Worm (Caenorhabditis elegans) whole organism, L2 larva: ENCODE results near the gene cul-2.

Experiments used
- F13H6.1 ChIP-seq: sonication (generic microtip); optimal IDR thresholded peaks from 2 replicates; lab custom pipeline; 2016; ENCODE audit warnings: missing genetic modification characterization, missing compliant biosample characterization
- R02D3.7 ChIP-seq: fragments of 150-350 bp; optimal IDR thresholded peaks from 2 replicates; lab custom pipeline; 2014; ENCODE audit warnings: missing biosample characterization, missing genetic modification characterization
- ZK546.5 ChIP-seq: sonication (generic microtip); optimal IDR thresholded peaks from 2 replicates; lab custom pipeline; 2017; ENCODE audit warnings: missing biosample characterization, missing genetic modification characterization
- alr-1 ChIP-seq: fragments of 150-350 bp; optimal IDR thresholded peaks from 2 replicates; lab custom pipeline; 2014; ENCODE audit warnings: missing biosample characterization, missing genetic modification characterization
- aly-2 ChIP-seq: fragments of 150-350 bp; optimal IDR thresholded peaks from 2 replicates; lab custom pipeline; 2014; ENCODE audit warnings: missing biosample characterization, missing genetic modification characterization
- ama-1 ChIP-seq: fragments of 150-350 bp; optimal IDR thresholded peaks from 2 replicates; lab custom pipeline; 2018; ENCODE audit warnings: inconsistent platforms
- blmp-1 ChIP-seq: sonication (generic microtip); optimal IDR thresholded peaks from 2 replicates; lab custom pipeline; 2017; ENCODE audit warnings: missing genetic modification characterization, mild to moderate bottlenecking, missing compliant biosample characterization, antibody characterized with exemption, moderate library complexity; ENCODE audit not compliant: insufficient read depth
- ceh-16 ChIP-seq: fragments of 150-350 bp; optimal IDR thresholded peaks from 2 replicates; lab custom pipeline; 2014; ENCODE audit warnings: missing biosample characterization, missing genetic modification characterization
- ceh-82 ChIP-seq: fragments of 150-350 bp; optimal IDR thresholded peaks from 2 replicates; lab custom pipeline; 2014; ENCODE audit warnings: missing biosample characterization, missing genetic modification characterization
- crh-2 ChIP-seq: sonication (generic microtip); optimal IDR thresholded peaks from 2 replicates; lab custom pipeline; 2017; ENCODE audit warnings: missing biosample characterization, missing genetic modification characterization
- dmd-4 ChIP-seq: sonication (generic microtip); optimal IDR thresholded peaks from 2 replicates; lab custom pipeline; 2017; ENCODE audit warnings: missing biosample characterization, missing genetic modification characterization
- egl-27 ChIP-seq: sonication (generic microtip); optimal IDR thresholded peaks from 3 replicates; lab custom pipeline; 2017; ENCODE audit warnings: missing biosample characterization, missing genetic modification reagents, missing genetic modification characterization
- elt-1 ChIP-seq: fragments of 150-350 bp; optimal IDR thresholded peaks from 2 replicates; lab custom pipeline; 2014; ENCODE audit warnings: missing biosample characterization, missing genetic modification characterization
- elt-3 ChIP-seq: sonication (generic microtip); optimal IDR thresholded peaks from 2 replicates; lab custom pipeline; 2017; ENCODE audit warnings: missing biosample characterization, missing genetic modification characterization
- fos-1 ChIP-seq: fragments of 150-350 bp; optimal IDR thresholded peaks from 2 replicates; lab custom pipeline; 2014; ENCODE audit warnings: missing biosample characterization, missing genetic modification characterization
- gmeb-1 ChIP-seq: fragments of 150-350 bp; optimal IDR thresholded peaks from 2 replicates; lab custom pipeline; 2014; ENCODE audit warnings: missing biosample characterization, missing genetic modification characterization
- lin-11 ChIP-seq: fragments of 150-350 bp; sonication (generic microtip); optimal IDR thresholded peaks from 2 replicates; lab custom pipeline; 2014; ENCODE audit warnings: missing biosample characterization, missing genetic modification characterization, inconsistent platforms, mixed read lengths
- lin-13 ChIP-seq: fragments of 150-350 bp; optimal IDR thresholded peaks from 2 replicates; lab custom pipeline; 2014; ENCODE audit warnings: missing biosample characterization, missing genetic modification reagents, missing genetic modification characterization
- lin-39 ChIP-seq: fragments of 150-350 bp; optimal IDR thresholded peaks from 2 replicates; lab custom pipeline; 2014; ENCODE audit warnings: missing biosample characterization, missing genetic modification reagents, missing genetic modification characterization
- lsy-2 ChIP-seq, 2 experiments: fragments of 150-350 bp in 1 of 2; sonication (generic microtip) in 1 of 2; optimal IDR thresholded peaks; 2 replicates each; lab custom pipeline; 2014 to 2017; ENCODE audit warnings: missing biosample characterization in 2 of 2, missing genetic modification characterization in 2 of 2
- mab-5 ChIP-seq: fragments of 150-350 bp; optimal IDR thresholded peaks from 2 replicates; lab custom pipeline; 2014; ENCODE audit warnings: missing biosample characterization, missing genetic modification characterization
- mbf-1 ChIP-seq: sonication (generic microtip); optimal IDR thresholded peaks from 2 replicates; lab custom pipeline; 2017; ENCODE audit warnings: missing biosample characterization, missing genetic modification characterization
- mdl-1 ChIP-seq, 2 experiments: fragments of 150-350 bp in 1 of 2; sonication (generic microtip) in 1 of 2; optimal IDR thresholded peaks; 2 replicates each; lab custom pipeline; 2017; ENCODE audit warnings: missing biosample characterization in 2 of 2, missing genetic modification characterization in 2 of 2
- nhr-10 ChIP-seq: sonication (generic microtip); optimal IDR thresholded peaks from 2 replicates; lab custom pipeline; 2017; ENCODE audit warnings: missing biosample characterization, missing genetic modification characterization
- nhr-11 ChIP-seq: fragments of 150-350 bp; optimal IDR thresholded peaks from 2 replicates; lab custom pipeline; 2014; ENCODE audit warnings: missing biosample characterization, missing genetic modification characterization
- nhr-237 ChIP-seq: fragments of 150-350 bp; optimal IDR thresholded peaks from 2 replicates; lab custom pipeline; 2014; ENCODE audit warnings: missing biosample characterization, missing genetic modification characterization
- nhr-25 ChIP-seq: fragments of 150-350 bp; sonication (generic microtip); optimal IDR thresholded peaks from 3 replicates; lab custom pipeline; 2014; ENCODE audit warnings: missing biosample characterization, missing genetic modification characterization
- nhr-6 ChIP-seq: fragments of 150-350 bp; optimal IDR thresholded peaks from 2 replicates; lab custom pipeline; 2014; ENCODE audit warnings: missing biosample characterization, missing genetic modification characterization
- nhr-77 ChIP-seq: fragments of 150-350 bp; optimal IDR thresholded peaks from 2 replicates; lab custom pipeline; 2014; ENCODE audit warnings: missing biosample characterization, missing genetic modification characterization
- peb-1 ChIP-seq: fragments of 150-350 bp; optimal IDR thresholded peaks from 2 replicates; lab custom pipeline; 2014; ENCODE audit warnings: missing biosample characterization, missing genetic modification characterization
- sem-4 ChIP-seq: fragments of 150-350 bp; optimal IDR thresholded peaks from 2 replicates; lab custom pipeline; 2014; ENCODE audit warnings: missing biosample characterization, missing genetic modification reagents, missing genetic modification characterization
- skn-1 ChIP-seq: sonication (generic microtip); optimal IDR thresholded peaks from 2 replicates; lab custom pipeline; 2017; ENCODE audit warnings: missing biosample characterization, missing genetic modification characterization
- sma-9 ChIP-seq, 2 experiments: fragments of 150-350 bp in 1 of 2; sonication (generic microtip) in 1 of 2; optimal IDR thresholded peaks; 2 replicates each; lab custom pipeline; 2014 to 2016; ENCODE audit warnings: missing genetic modification characterization in 2 of 2, mild to moderate bottlenecking in 1 of 2, missing biosample characterization in 1 of 2, missing compliant biosample characterization in 1 of 2, missing genetic modification reagents in 1 of 2, moderate library complexity in 1 of 2
- unc-39 ChIP-seq: fragments of 150-350 bp; optimal IDR thresholded peaks from 2 replicates; lab custom pipeline; 2014; ENCODE audit warnings: missing biosample characterization, missing genetic modification characterization
- unc-55 ChIP-seq: fragments of 150-350 bp; sonication (generic microtip); optimal IDR thresholded peaks from 3 replicates; lab custom pipeline; 2014; ENCODE audit warnings: missing biosample characterization, missing genetic modification reagents, missing genetic modification characterization
- ztf-11 ChIP-seq: sonication (generic microtip); optimal IDR thresholded peaks from 2 replicates; lab custom pipeline; 2017; ENCODE audit warnings: missing biosample characterization, missing genetic modification characterization

Gene cul-2

DNA sequence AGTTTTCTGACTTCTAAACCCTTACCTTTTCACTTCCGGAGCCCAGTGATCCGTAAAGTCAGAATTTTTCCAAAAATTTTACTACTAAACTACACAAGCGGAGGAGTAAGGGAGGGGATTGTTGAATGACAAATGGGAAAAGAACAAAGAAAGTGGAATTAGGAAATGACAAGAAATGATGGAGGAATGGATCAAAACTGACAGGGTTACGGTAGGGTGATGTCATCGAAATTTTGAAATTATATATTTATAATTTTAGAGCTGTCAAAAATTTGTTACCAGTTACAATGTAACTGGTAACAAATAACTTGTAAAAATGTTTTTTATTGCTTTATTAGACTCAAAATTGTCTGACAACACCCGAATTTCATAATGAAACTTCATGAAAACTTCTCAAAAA lies 20.7 kb upstream of the cul-2 start:
- TF ChIP-seq blmp-1 (tag; lab: Kevin White, UChicago) = no peak
- peak; percentile 65 for TF ChIP-seq mab-5 (tag; lab: Kevin White, UChicago)
- peak in 1 of 2 experiments; percentile 46 for TF ChIP-seq lsy-2 (tag; optimal IDR thresholded peaks at IDR 0.05; lab: Kevin White, UChicago)
- TF ChIP-seq lin-39 (tag; lab: Kevin White, UChicago) = no peak
- TF ChIP-seq dmd-4 (tag; lab: Kevin White, UChicago) = no peak
- TF ChIP-seq unc-55 = peak; percentile 52
- no peak for TF ChIP-seq nhr-25 (tag; lab: Kevin White, UChicago)
- no peak for TF ChIP-seq crh-2 (tag; lab: Kevin White, UChicago)

DNA sequence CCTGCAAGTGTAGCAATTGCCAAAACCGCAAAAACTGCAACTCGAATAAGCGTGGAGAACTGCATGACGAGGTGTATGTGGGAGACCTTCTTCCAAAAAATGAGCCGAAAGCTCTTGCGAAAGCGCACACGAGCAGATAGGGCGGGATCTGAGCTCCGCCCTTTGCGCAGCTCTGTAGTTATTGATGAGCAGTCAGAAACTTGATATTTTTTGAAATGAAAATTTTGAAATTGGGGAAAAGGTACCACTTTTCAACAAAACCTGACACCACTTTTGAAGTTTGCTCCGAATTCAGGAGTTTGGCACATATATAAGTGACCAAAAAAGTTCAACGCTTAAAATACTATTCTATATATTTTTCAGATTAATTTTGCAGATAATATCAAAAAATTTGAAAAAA lies 19.3 kb upstream of the cul-2 start, which contains the start of gene flp-15:
TSS of gene flp-15 (minus strand) at position 101 of the 400 bp plus-strand sequence.
- no peak for TF ChIP-seq nhr-6 (tag; lab: Kevin White, UChicago)
- TF ChIP-seq sma-9 (GFP tag; optimal IDR thresholded peaks at IDR 0.05; lab: Kevin White, UChicago) = no peak
- no peak for TF ChIP-seq sma-9 (tag; optimal IDR thresholded peaks at IDR 0.05; lab: Kevin White, UChicago)
- TF ChIP-seq egl-27 (tag; lab: Kevin White, UChicago) = no peak
- TF ChIP-seq lin-13 (GFP tag; lab: Kevin White, UChicago) = no peak
- TF ChIP-seq crh-2 (tag; lab: Kevin White, UChicago) = no peak
- TF ChIP-seq blmp-1 (tag; lab: Kevin White, UChicago) = no peak
- no peak for TF ChIP-seq nhr-77 (tag; lab: Kevin White, UChicago)
- TF ChIP-seq fos-1 (tag; lab: Kevin White, UChicago) = no peak
- no peak for TF ChIP-seq ZK546.5 (tag; lab: Kevin White, UChicago)
- no peak for TF ChIP-seq mdl-1 (tag; optimal IDR thresholded peaks at IDR 0.05; lab: Kevin White, UChicago)
- TF ChIP-seq F13H6.1 (tag; lab: Kevin White, UChicago) = no peak
- TF ChIP-seq unc-39 (tag; lab: Kevin White, UChicago) = no peak
- TF ChIP-seq ama-1 (lab: Kevin White, UChicago) = no peak
- no peak for TF ChIP-seq elt-1 (tag; lab: Kevin White, UChicago)

DNA sequence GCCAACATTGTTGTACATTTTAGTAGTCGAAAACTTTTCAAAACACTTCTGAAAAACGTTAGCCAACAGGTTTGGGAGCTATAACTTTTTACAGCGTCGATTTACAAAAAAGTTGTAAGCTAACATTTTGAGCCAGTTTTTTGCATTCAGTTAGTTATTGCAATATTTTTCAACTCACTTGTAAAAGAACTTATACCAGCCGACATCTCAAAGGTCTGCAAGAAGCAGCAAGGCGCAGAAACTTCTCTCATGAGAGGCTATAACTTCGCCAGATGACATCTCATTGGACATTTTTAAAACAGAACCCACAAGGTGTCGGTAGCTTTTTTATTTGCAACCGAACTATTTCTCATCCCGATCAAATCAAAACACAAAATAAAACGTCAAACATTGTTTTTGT lies 17.6 kb upstream of the cul-2 start:
- TF ChIP-seq crh-2 (tag; lab: Kevin White, UChicago) (no peak), peb-1 (tag; lab: Kevin White, UChicago) (no peak), dmd-4 (tag; lab: Kevin White, UChicago) (no peak), alr-1 (tag; lab: Kevin White, UChicago) (no peak), lin-13 (GFP tag; lab: Kevin White, UChicago) (no peak), ztf-11 (tag; lab: Kevin White, UChicago) (no peak)
- TF ChIP-seq, all 48 proteins: peak for 0

DNA sequence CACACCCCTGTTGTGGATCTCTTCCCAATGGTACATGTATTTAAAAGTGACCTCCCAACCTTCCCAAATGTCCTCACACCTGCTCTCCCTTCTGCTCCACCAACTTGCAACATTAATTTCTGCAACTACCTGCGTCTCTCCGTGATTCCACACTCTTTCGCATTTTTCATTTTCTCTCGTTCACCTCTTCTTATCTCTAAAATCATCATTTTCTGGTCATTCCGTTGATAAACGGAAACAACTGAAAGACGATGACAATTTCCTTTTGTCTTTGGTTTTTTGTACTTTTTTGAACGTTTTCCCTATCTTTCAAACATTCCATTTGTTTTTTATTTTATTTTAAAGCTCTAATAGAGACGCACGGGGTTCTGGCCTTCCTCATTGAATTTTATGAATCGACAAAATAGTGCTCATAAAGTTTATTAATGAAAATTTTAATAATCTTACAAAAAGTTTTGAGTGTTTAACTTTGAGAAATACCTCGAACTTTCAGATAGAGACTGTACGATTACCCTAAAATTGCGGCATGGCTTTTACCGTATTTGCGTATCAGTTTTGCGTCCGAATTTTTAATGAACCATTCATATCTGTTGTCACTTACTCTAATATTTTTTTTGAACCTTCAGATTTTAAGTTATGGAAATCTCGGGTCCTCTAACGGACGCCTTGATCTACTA lies 14.3 kb upstream of the cul-2 start, which contains the start of gene aqp-11:
TSS of gene aqp-11 (plus strand) at position 627 of the 677 bp plus-strand sequence.
- TF ChIP-seq dmd-4 (tag; lab: Kevin White, UChicago) (no peak), unc-39 (tag; lab: Kevin White, UChicago) (no peak), sem-4 (tag; lab: Kevin White, UChicago) (no peak), mbf-1 (tag; lab: Kevin White, UChicago) (no peak), ceh-82 (no peak), lin-39 (tag; lab: Kevin White, UChicago) (no peak), gmeb-1 (tag; lab: Kevin White, UChicago) (no peak), lin-13 (GFP tag; lab: Kevin White, UChicago) (no peak), blmp-1 (tag; lab: Kevin White, UChicago) (no peak), R02D3.7 (tag; lab: Kevin White, UChicago) (no peak), lin-11 (tag; lab: Kevin White, UChicago) (no peak), ZK546.5 (tag; lab: Kevin White, UChicago) (no peak), aly-2 (tag; lab: Kevin White, UChicago) (no peak), elt-3 (no peak), sma-9 (GFP tag; optimal IDR thresholded peaks at IDR 0.05; lab: Kevin White, UChicago) (no peak), sma-9 (tag; optimal IDR thresholded peaks at IDR 0.05; lab: Kevin White, UChicago) (no peak), nhr-10 (tag; lab: Kevin White, UChicago) (no peak), nhr-6 (tag; lab: Kevin White, UChicago) (no peak), nhr-237 (tag; lab: Kevin White, UChicago) (no peak), skn-1 (peak; percentile 98), F13H6.1 (tag; lab: Kevin White, UChicago) (no peak), fos-1 (tag; lab: Kevin White, UChicago) (peak; percentile 95), ceh-16 (no peak), crh-2 (tag; lab: Kevin White, UChicago) (peak; percentile 9), nhr-11 (tag; lab: Kevin White, UChicago) (no peak)
- TF ChIP-seq, all 48 proteins: peak for 3
